Worm (Caenorhabditis elegans) whole organism, late embryonic: ENCODE measurements around the gene phdh-1.

Experiments
- C38D4.7 ChIP-seq: fragments of 200-800 bp; sonication (Bioruptor generic); optimal IDR thresholded peaks from 2 replicates; lab custom pipeline; 2018; ENCODE audit warnings: mild to moderate bottlenecking, missing genetic modification characterization, moderate library complexity, missing compliant biosample characterization
- ceh-34 ChIP-seq: sonication (generic microtip); optimal IDR thresholded peaks from 2 replicates; lab custom pipeline; 2016; ENCODE audit warnings: mild to moderate bottlenecking, missing genetic modification characterization, missing compliant biosample characterization
- che-1 ChIP-seq: sonication (generic microtip); optimal IDR thresholded peaks from 2 replicates; lab custom pipeline; 2016; ENCODE audit warnings: mild to moderate bottlenecking, missing genetic modification characterization, missing compliant biosample characterization
- pha-4 ChIP-seq: fragments of 150-350 bp; optimal IDR thresholded peaks from 2 replicates; lab custom pipeline; 2018; ENCODE audit warnings: missing biosample characterization, missing genetic modification reagents, missing genetic modification characterization
- sox-4 ChIP-seq: sonication (generic microtip); optimal IDR thresholded peaks from 2 replicates; lab custom pipeline; 2017; ENCODE audit warnings: mild to moderate bottlenecking, missing genetic modification characterization, inconsistent platforms, missing compliant biosample characterization

- TF ChIP-seq C38D4.7 (GFP tag; lab: Kevin White, UChicago) (no peak), sox-4 (tag; lab: Kevin White, UChicago) (no peak), ceh-34 (no peak), pha-4 (no peak), che-1 (tag; lab: Kevin White, UChicago) (no peak)
Measured at ce11 chrII:13638576-13638975, 296 bp upstream of the phdh-1 start.
